Fruit fly (Drosophila melanogaster): Measurements from ENCODE around the gene CG3191.

CG3191 gene

dm6 chrX:2300293-2301068 lies 48.7 kb upstream of the CG3191 start (continued):
- TF ChIP-seq Hsf (GFP tag; optimal IDR thresholded peaks at IDR 0.05): peak; percentile 92
- peak; percentile 58 for TF ChIP-seq pros (GFP tag; optimal IDR thresholded peaks at IDR 0.05)
- TF ChIP-seq CG13775 (GFP tag; optimal IDR thresholded peaks at IDR 0.05): peak; percentile 92
- TF ChIP-seq corto (GFP tag; optimal IDR thresholded peaks at IDR 0.05): peak; percentile 96
- TF ChIP-seq schlank (tag; optimal IDR thresholded peaks at IDR 0.05): peak; percentile 94
- peak; percentile 83 for TF ChIP-seq CkIIα-i1 (GFP tag; IDR thresholded peaks at IDR 0.05)
- peak; percentile 17; the same call in 1 of the 2 replicates for TF ChIP-seq CG13287 (GFP tag; IDR thresholded peaks at IDR 0.05; ENCODE audit: partially characterized antibody)
- TF ChIP-seq CG4282 (GFP tag; optimal IDR thresholded peaks at IDR 0.05): peak; percentile 84
- TF ChIP-seq Hr39 (optimal IDR thresholded peaks at IDR 0.05): no peak
- peak; percentile 92 for TF ChIP-seq phol (tag; optimal IDR thresholded peaks at IDR 0.05)
- peak; percentile 83 for TF ChIP-seq CG10274 (GFP tag; optimal IDR thresholded peaks at IDR 0.05)
- no peak for TF ChIP-seq sc (optimal IDR thresholded peaks at IDR 0.05)
- TF ChIP-seq sc (GFP tag; optimal IDR thresholded peaks at IDR 0.05): peak; percentile 93
- no peak for TF ChIP-seq hb (GFP tag; IDR thresholded peaks at IDR 0.05; ENCODE audit: partially characterized antibody)
- TF ChIP-seq gsb (GFP tag; IDR thresholded peaks at IDR 0.05): peak; percentile 95
- peak; percentile 89 for TF ChIP-seq Taf1 (GFP tag; IDR thresholded peaks at IDR 0.05)
- no peak for TF ChIP-seq pzg (GFP tag; optimal IDR thresholded peaks at IDR 0.05)
- TF ChIP-seq chinmo (GFP tag; IDR thresholded peaks at IDR 0.05; ENCODE audit: partially characterized antibody): peak; percentile 74; the same call in 2 of the 4 replicates
- TF ChIP-seq gce (GFP tag; IDR thresholded peaks at IDR 0.05): peak; percentile 97
- TF ChIP-seq CG3847 (GFP tag; IDR thresholded peaks at IDR 0.05): peak; percentile 96
- peak; percentile 70 for TF ChIP-seq CG13123 (GFP tag; optimal IDR thresholded peaks at IDR 0.05)
- peak; percentile 90 for TF ChIP-seq HLH54F (GFP tag; optimal IDR thresholded peaks at IDR 0.05)
- peak; percentile 79 for TF ChIP-seq CG8359 (GFP tag; optimal IDR thresholded peaks at IDR 0.05; ENCODE audit: borderline replicate concordance)
- TF ChIP-seq CG4707 (GFP tag; optimal IDR thresholded peaks at IDR 0.05): peak; percentile 91
- peak; percentile 59 for TF ChIP-seq CG15696 (tag; optimal IDR thresholded peaks at IDR 0.05)
- TF ChIP-seq Dp (GFP tag; optimal IDR thresholded peaks at IDR 0.05): peak; percentile 30
- peak; percentile 99 for TF ChIP-seq ken (GFP tag; IDR thresholded peaks at IDR 0.05)
- peak; percentile 87 for TF ChIP-seq CG5180 (GFP tag; optimal IDR thresholded peaks at IDR 0.05)
- TF ChIP-seq Hey (tag; optimal IDR thresholded peaks at IDR 0.05): peak; percentile 84
- peak; percentile 92 for TF ChIP-seq CG11723 (GFP tag; optimal IDR thresholded peaks at IDR 0.05)
- peak; percentile 97 for TF ChIP-seq CG15269 (tag; optimal IDR thresholded peaks at IDR 0.05)
- TF ChIP-seq CG9609 (GFP tag; optimal IDR thresholded peaks at IDR 0.05): peak; percentile 91
- TF ChIP-seq so (GFP tag; IDR thresholded peaks at IDR 0.05): peak; percentile 97
- TF ChIP-seq oc (tag; optimal IDR thresholded peaks at IDR 0.05): peak; percentile 95
- peak; percentile 92 for TF ChIP-seq CG6813 (GFP tag; optimal IDR thresholded peaks at IDR 0.05)
- no peak for TF ChIP-seq hbn (GFP tag; IDR thresholded peaks at IDR 0.05; ENCODE audit: partially characterized antibody)
- TF ChIP-seq Lim3 (GFP tag; IDR thresholded peaks at IDR 0.05): peak; percentile 88
- peak; percentile 90 for TF ChIP-seq jumu (GFP tag; optimal IDR thresholded peaks at IDR 0.05)
- TF ChIP-seq lmd (GFP tag; IDR thresholded peaks at IDR 0.05): peak; percentile 98
- TF ChIP-seq stc (GFP tag; IDR thresholded peaks at IDR 0.05): peak; percentile 97
- peak; percentile 92 for TF ChIP-seq Atf3 (GFP tag; optimal IDR thresholded peaks at IDR 0.05)
- TF ChIP-seq sim (GFP tag; IDR thresholded peaks at IDR 0.05): peak; percentile 93
- peak; percentile 95 for TF ChIP-seq CG2889 (GFP tag; IDR thresholded peaks at IDR 0.05)
- TF ChIP-seq cas (GFP tag; IDR thresholded peaks at IDR 0.05): peak; percentile 82
- no peak for TF ChIP-seq hkb (optimal IDR thresholded peaks at IDR 0.05)
- peak; percentile 98 for TF ChIP-seq hkb (GFP tag; IDR thresholded peaks at IDR 0.05)
- peak; percentile 84 for TF ChIP-seq nerfin-1 (tag; optimal IDR thresholded peaks at IDR 0.05)
- TF ChIP-seq CG32772 (GFP tag; IDR thresholded peaks at IDR 0.05): peak; percentile 98
- TF ChIP-seq CG14965 (GFP tag; optimal IDR thresholded peaks at IDR 0.05; ENCODE audit: borderline replicate concordance): peak; percentile 58
- TF ChIP-seq seq (GFP tag; IDR thresholded peaks at IDR 0.05): peak; percentile 98

All from whole organism, embryonic.